Worm (Caenorhabditis elegans) whole organism, young adult: ENCODE measurements around the gene hipr-1.

Experiments used
- B0336.3 ChIP-seq: fragments of 200-800 bp; sonication (Bioruptor generic); IDR thresholded peaks from 2 replicates; pipeline ENCODE4 v1.3.6; 2022; ENCODE audit warnings: missing genetic modification characterization, missing compliant biosample characterization
- F22D6.2 ChIP-seq: sonication (generic microtip); optimal IDR thresholded peaks from 2 replicates; lab custom pipeline; 2016; ENCODE audit warnings: mild to moderate bottlenecking, missing genetic modification characterization, missing compliant biosample characterization
- F57A8.1 ChIP-seq: fragments of 200-800 bp; sonication (Bioruptor generic); optimal IDR thresholded peaks from 2 replicates; lab custom pipeline; 2018; ENCODE audit warnings: mild to moderate bottlenecking, missing genetic modification characterization, moderate library complexity, missing compliant biosample characterization
- K11D2.4 ChIP-seq: fragments of 200-800 bp; sonication (Bioruptor generic); IDR thresholded peaks from 2 replicates; pipeline ENCODE4 v1.3.6; 2022; ENCODE audit warnings: missing genetic modification reagents, missing genetic modification characterization, missing compliant biosample characterization
- Y53G8AR.9 ChIP-seq: fragments of 200-800 bp; sonication (Bioruptor generic); conservative IDR thresholded peaks from 2 replicates; pipeline ENCODE4 v1.3.6; 2022; ENCODE audit warnings: missing genetic modification reagents, missing genetic modification characterization, missing compliant biosample characterization
- Y79H2A.3 ChIP-seq: fragments of 200-800 bp; sonication (Bioruptor generic); conservative IDR thresholded peaks from 2 replicates; pipeline ENCODE4 v1.3.6; 2022; ENCODE audit warnings: missing genetic modification reagents, missing genetic modification characterization, missing compliant biosample characterization
- Y95B8A.8 ChIP-seq: fragments of 200-800 bp; sonication (Bioruptor generic); IDR thresholded peaks from 2 replicates; pipeline ENCODE4 v1.3.6; 2022; ENCODE audit warnings: missing genetic modification reagents, missing genetic modification characterization, missing compliant biosample characterization
- ZK185.1 ChIP-seq: sonication (generic microtip); optimal IDR thresholded peaks from 2 replicates; lab custom pipeline; 2016; ENCODE audit warnings: mild to moderate bottlenecking, missing genetic modification characterization, missing compliant biosample characterization; ENCODE audit not compliant: poor library complexity, severe bottlenecking
- akir-1 ChIP-seq: fragments of 200-800 bp; sonication (Bioruptor generic); optimal IDR thresholded peaks from 2 replicates; lab custom pipeline; 2018; ENCODE audit warnings: mild to moderate bottlenecking, missing genetic modification characterization, moderate library complexity, missing compliant biosample characterization
- attf-3 ChIP-seq: fragments of 200-800 bp; sonication (Bioruptor generic); conservative IDR thresholded peaks from 2 replicates; pipeline ENCODE4 v1.3.6; 2022; ENCODE audit warnings: missing genetic modification reagents, missing genetic modification characterization, missing compliant biosample characterization
- bed-1 ChIP-seq: fragments of 200-800 bp; sonication (Bioruptor generic); IDR thresholded peaks from 2 replicates; pipeline ENCODE4 v1.3.6; 2022; ENCODE audit warnings: missing genetic modification reagents, missing genetic modification characterization, missing compliant biosample characterization
- ceh-27 ChIP-seq: fragments of 200-800 bp; sonication (Bioruptor generic); optimal IDR thresholded peaks from 2 replicates; lab custom pipeline; 2018; ENCODE audit warnings: mild to moderate bottlenecking, missing genetic modification characterization, moderate library complexity, missing compliant biosample characterization
- ceh-79 ChIP-seq: sonication (generic microtip); optimal IDR thresholded peaks from 2 replicates; lab custom pipeline; 2017; ENCODE audit warnings: mild to moderate bottlenecking, missing genetic modification characterization, missing compliant biosample characterization
- ceh-91 ChIP-seq: fragments of 200-800 bp; sonication (Bioruptor generic); IDR thresholded peaks from 2 replicates; pipeline ENCODE4 v1.3.6; 2022; ENCODE audit warnings: missing genetic modification reagents, missing genetic modification characterization, missing compliant biosample characterization
- die-1 ChIP-seq: sonication (generic microtip); optimal IDR thresholded peaks from 2 replicates; lab custom pipeline; 2016; ENCODE audit warnings: missing genotype, mild to moderate bottlenecking, missing genetic modification characterization, missing compliant biosample characterization
- dpff-1 ChIP-seq: sonication (generic microtip); optimal IDR thresholded peaks from 2 replicates; lab custom pipeline; 2017; ENCODE audit warnings: mild to moderate bottlenecking, missing genetic modification characterization, missing compliant biosample characterization
- dpl-1 ChIP-seq: fragments of 150-350 bp; optimal IDR thresholded peaks from 2 replicates; lab custom pipeline; 2014; ENCODE audit warnings: missing biosample characterization, missing genetic modification reagents, missing genetic modification characterization
- efl-1 ChIP-seq: fragments of 150-350 bp; optimal IDR thresholded peaks from 2 replicates; lab custom pipeline; 2014; ENCODE audit warnings: missing biosample characterization, missing genetic modification reagents, missing genetic modification characterization
- hmg-1.2 ChIP-seq: fragments of 200-800 bp; sonication (Bioruptor generic); IDR thresholded peaks from 2 replicates; pipeline ENCODE4 v1.3.6; 2022; ENCODE audit warnings: missing genetic modification reagents, missing genetic modification characterization, missing compliant biosample characterization
- hrde-1 ChIP-seq: sonication (generic microtip); optimal IDR thresholded peaks from 2 replicates; lab custom pipeline; 2016; ENCODE audit warnings: missing genetic modification characterization, mild to moderate bottlenecking, missing compliant biosample characterization, moderate library complexity, missing genotype, missing genetic modification reagents, borderline replicate concordance
- lin-54 ChIP-seq: fragments of 200-800 bp; sonication (Bioruptor generic); optimal IDR thresholded peaks from 2 replicates; lab custom pipeline; 2018; ENCODE audit warnings: mild to moderate bottlenecking, missing genetic modification characterization, missing compliant biosample characterization
- lsy-27 ChIP-seq: sonication (generic microtip); optimal IDR thresholded peaks from 2 replicates; lab custom pipeline; 2017; ENCODE audit warnings: missing genetic modification characterization, mild to moderate bottlenecking, missing compliant biosample characterization, antibody characterized with exemption, missing genotype, borderline replicate concordance; ENCODE audit not compliant: insufficient read depth
- madf-10 ChIP-seq: sonication (generic microtip); optimal IDR thresholded peaks from 2 replicates; lab custom pipeline; 2016; ENCODE audit warnings: mild to moderate bottlenecking, missing genetic modification characterization, missing compliant biosample characterization
- madf-6 ChIP-seq: fragments of 200-800 bp; sonication (Bioruptor generic); IDR thresholded peaks from 2 replicates; pipeline ENCODE4 v1.3.6; 2022; ENCODE audit warnings: missing genetic modification reagents, missing genetic modification characterization, missing compliant biosample characterization
- mcd-1 ChIP-seq: fragments of 200-800 bp; sonication (Bioruptor generic); IDR thresholded peaks from 2 replicates; pipeline ENCODE4 v1.3.6; 2022; ENCODE audit warnings: missing genetic modification reagents, missing genetic modification characterization, missing compliant biosample characterization
- mxl-1 ChIP-seq: sonication (generic microtip); optimal IDR thresholded peaks from 2 replicates; lab custom pipeline; 2016; ENCODE audit warnings: missing genetic modification characterization, missing compliant biosample characterization
- nhr-27 ChIP-seq: fragments of 200-800 bp; sonication (Bioruptor generic); optimal IDR thresholded peaks from 2 replicates; lab custom pipeline; 2018; ENCODE audit warnings: mild to moderate bottlenecking, missing genetic modification characterization, moderate library complexity, missing compliant biosample characterization
- nhr-90 ChIP-seq: sonication (generic microtip); optimal IDR thresholded peaks from 2 replicates; lab custom pipeline; 2016; ENCODE audit warnings: missing genotype, mild to moderate bottlenecking, missing genetic modification characterization, missing compliant biosample characterization
- pha-4 ChIP-seq: fragments of 150-350 bp; sonication (generic microtip); optimal IDR thresholded peaks from 2 replicates; lab custom pipeline; 2014; ENCODE audit warnings: missing biosample characterization, missing genetic modification reagents, missing genetic modification characterization
- rec-8 ChIP-seq, 2 experiments: sonication (generic microtip); optimal IDR thresholded peaks; 2 replicates each; lab custom pipeline; 2016; ENCODE audit warnings: mild to moderate bottlenecking in 2 of 2, missing genetic modification characterization in 2 of 2, missing genetic modification reagents in 2 of 2, missing genotype in 2 of 2, missing biosample characterization in 1 of 2, missing compliant biosample characterization in 1 of 2, moderate library complexity in 1 of 2
- repo-1 ChIP-seq: sonication (generic microtip); optimal IDR thresholded peaks from 2 replicates; lab custom pipeline; 2017; ENCODE audit warnings: mild to moderate bottlenecking, missing genetic modification characterization, missing compliant biosample characterization
- rpc-1 ChIP-seq, 2 experiments: fragments of 150-350 bp in 1 of 2; sonication (generic microtip) in 1 of 2; optimal IDR thresholded peaks; 2 replicates each; lab custom pipeline; 2014 to 2018; ENCODE audit warnings: missing biosample characterization in 1 of 2, missing genetic modification characterization in 1 of 2, missing genetic modification reagents in 1 of 2, missing genotype in 1 of 2
- sea-2 ChIP-seq: fragments of 200-800 bp; sonication (Bioruptor generic); IDR thresholded peaks from 2 replicates; pipeline ENCODE4 v1.3.6; 2022; ENCODE audit warnings: missing genetic modification characterization, missing compliant biosample characterization
- snpc-1.1 ChIP-seq: sonication (generic microtip); optimal IDR thresholded peaks from 2 replicates; lab custom pipeline; 2017; ENCODE audit warnings: missing genetic modification characterization, mild to moderate bottlenecking, missing compliant biosample characterization, antibody characterized with exemption, moderate library complexity, missing genotype, missing genetic modification reagents; ENCODE audit not compliant: insufficient read depth
- tbp1 ChIP-seq: fragments of 200-800 bp; sonication (Bioruptor generic); optimal IDR thresholded peaks from 2 replicates; lab custom pipeline; 2018; ENCODE audit warnings: mild to moderate bottlenecking, missing genetic modification characterization, missing compliant biosample characterization
- tlf-1 ChIP-seq: fragments of 200-800 bp; sonication (Bioruptor generic); optimal IDR thresholded peaks from 2 replicates; lab custom pipeline; 2018; ENCODE audit warnings: mild to moderate bottlenecking, missing genetic modification characterization, missing compliant biosample characterization
- zfh-2 ChIP-seq: fragments of 200-800 bp; sonication (Bioruptor generic); conservative IDR thresholded peaks from 2 replicates; pipeline ENCODE4 v1.3.6; 2022; ENCODE audit warnings: missing genetic modification reagents, missing genetic modification characterization, missing compliant biosample characterization
- zim-3 ChIP-seq: sonication (generic microtip); optimal IDR thresholded peaks from 2 replicates; lab custom pipeline; 2017; ENCODE audit warnings: mild to moderate bottlenecking, missing genetic modification characterization, moderate library complexity, missing compliant biosample characterization
- ztf-22 ChIP-seq: fragments of 200-800 bp; sonication (Bioruptor generic); optimal IDR thresholded peaks from 2 replicates; lab custom pipeline; 2018; ENCODE audit warnings: mild to moderate bottlenecking, missing genetic modification characterization, moderate library complexity, missing compliant biosample characterization
- ztf-3 ChIP-seq: fragments of 200-800 bp; sonication (Bioruptor generic); optimal IDR thresholded peaks from 2 replicates; lab custom pipeline; 2018; ENCODE audit warnings: mild to moderate bottlenecking, missing genetic modification characterization, missing compliant biosample characterization

hipr-1 gene

DNA sequence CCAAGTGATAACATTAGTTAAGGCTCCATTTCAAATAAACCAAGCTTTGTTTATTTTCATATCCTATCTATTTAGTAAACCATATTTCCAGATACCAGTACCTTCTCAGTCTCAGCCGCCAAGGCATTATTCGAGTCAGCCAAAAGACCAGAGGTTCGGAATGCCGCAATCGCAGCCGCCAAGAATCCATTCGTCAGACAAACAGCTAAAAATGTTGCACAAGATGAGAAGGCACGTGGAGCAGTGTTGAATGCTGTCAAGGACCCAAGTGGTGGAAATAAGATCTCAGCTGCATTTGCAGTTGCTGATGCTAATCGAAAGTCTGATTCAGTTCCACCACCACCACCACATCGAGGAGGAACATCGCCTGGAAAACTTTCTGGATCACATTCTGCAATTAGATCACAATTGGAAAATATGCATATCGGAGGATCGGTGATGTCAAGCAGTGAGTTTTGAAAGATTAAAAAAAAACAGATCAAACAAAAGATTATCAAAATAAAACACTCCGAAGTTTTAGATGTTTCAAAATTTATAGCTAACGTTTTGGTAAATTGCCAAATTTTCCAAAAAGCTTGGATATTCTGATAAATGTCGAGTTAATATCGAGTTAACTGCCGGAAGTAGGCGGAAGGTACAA, 22.6 kb upstream of the hipr-1 start:
- no peak for TF ChIP-seq Y95B8A.8 (GFP tag; lab: Robert Waterston, UW)
- no peak for TF ChIP-seq Y79H2A.3
- no peak for TF ChIP-seq rec-8 (tag; optimal IDR thresholded peaks at IDR 0.05; lab: Kevin White, UChicago)
- no peak for TF ChIP-seq ztf-22 (GFP tag; lab: Kevin White, UChicago)
- no peak for TF ChIP-seq Y53G8AR.9
- TF ChIP-seq ceh-91 (GFP tag; lab: Robert Waterston, UW), result no peak
- no peak for TF ChIP-seq nhr-90 (tag; lab: Kevin White, UChicago)
- no peak for TF ChIP-seq F22D6.2 (tag; lab: Kevin White, UChicago)
- no peak for TF ChIP-seq bed-1
- TF ChIP-seq zfh-2, result no peak
- TF ChIP-seq hrde-1 (tag; lab: Kevin White, UChicago), result no peak
- no peak for TF ChIP-seq mxl-1
- TF ChIP-seq dpff-1, result no peak
- no peak for TF ChIP-seq madf-6
- TF ChIP-seq hmg-1.2 (GFP tag; lab: Robert Waterston, UW), result no peak
- no peak for TF ChIP-seq rpc-1 (optimal IDR thresholded peaks at IDR 0.05; lab: Kevin White, UChicago)
- TF ChIP-seq rpc-1 (tag; optimal IDR thresholded peaks at IDR 0.05; lab: Kevin White, UChicago), result no peak
- TF ChIP-seq akir-1 (GFP tag; lab: Kevin White, UChicago), result no peak
- no peak for TF ChIP-seq madf-10 (tag; lab: Kevin White, UChicago)
- no peak for TF ChIP-seq attf-3
- no peak for TF ChIP-seq tbp1 (GFP tag; lab: Kevin White, UChicago)

DNA sequence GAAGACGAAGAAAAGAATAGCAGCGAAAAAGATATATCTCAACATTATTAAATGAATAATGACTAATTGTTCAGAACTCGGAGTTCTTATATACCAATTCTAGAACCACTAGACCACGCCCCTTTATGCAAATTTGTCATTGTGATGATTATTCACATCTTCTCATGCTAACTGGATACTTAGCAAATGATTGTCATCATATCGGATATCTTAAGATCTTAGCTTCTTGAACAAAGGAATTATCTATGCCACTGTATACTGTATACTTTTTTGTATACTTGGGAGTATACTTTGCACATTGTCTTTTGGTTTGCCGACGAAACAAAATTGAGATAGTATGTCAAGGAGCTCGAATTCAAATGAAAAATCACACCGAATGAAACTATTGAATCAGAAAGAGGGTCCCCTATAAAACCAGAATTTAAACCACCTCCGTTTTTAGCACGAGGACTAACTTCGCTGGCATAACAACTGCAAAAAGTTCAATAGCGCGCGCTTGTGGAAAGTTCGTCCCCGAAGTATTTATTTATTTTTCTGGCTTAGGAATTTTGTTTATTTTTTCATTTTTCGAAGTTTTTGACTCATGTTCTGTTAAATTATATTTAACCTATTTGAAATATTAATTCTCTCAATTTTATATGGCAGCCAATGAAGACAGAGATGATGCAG, 19.6 kb upstream of the hipr-1 start, which contains the start of the genes sdz-1 and vps-33.1:
Gene sdz-1, minus strand, starts transcription at position 51 of the 669 bp plus-strand sequence.
Gene vps-33.1, plus strand, starts transcription at position 639 of the 669 bp plus-strand sequence.
- TF ChIP-seq nhr-90 (tag; lab: Kevin White, UChicago) (no peak), ceh-27 (peak; percentile 57), ceh-79 (no peak), efl-1 (GFP tag; lab: Kevin White, UChicago) (peak; percentile 41), lin-54 (peak; percentile 35), zim-3 (tag; lab: Kevin White, UChicago) (no peak), B0336.3 (GFP tag; lab: Robert Waterston, UW) (no peak), snpc-1.1 (no peak), repo-1 (no peak), pha-4 (tag; lab: Kevin White, UChicago) (no peak), lsy-27 (no peak), ztf-3 (GFP tag; lab: Kevin White, UChicago) (no peak), ZK185.1 (tag; lab: Kevin White, UChicago) (peak; percentile 31), F57A8.1 (GFP tag; lab: Kevin White, UChicago) (no peak), K11D2.4 (no peak), F22D6.2 (tag; lab: Kevin White, UChicago) (no peak), madf-6 (0 out of 2 replicates have a peak, but pooled peaks have one; percentile 9), tlf-1 (GFP tag; lab: Kevin White, UChicago) (no peak), mcd-1 (GFP tag; lab: Robert Waterston, UW) (peak; percentile 60), dpl-1 (peak; percentile 36), die-1 (no peak), sea-2 (GFP tag; lab: Robert Waterston, UW) (no peak), nhr-27 (no peak)
